Worm (Caenorhabditis elegans): ENCODE measurements around the gene H20J04.4.

- TF ChIP-seq ceh-16 (tag; optimal IDR thresholded peaks at IDR 0.05) (no peak), nhr-129 (tag; optimal IDR thresholded peaks at IDR 0.05) (no peak), fos-1 (tag; optimal IDR thresholded peaks at IDR 0.05) (no peak), aly-2 (tag; optimal IDR thresholded peaks at IDR 0.05) (no peak), mab-5 (tag; optimal IDR thresholded peaks at IDR 0.05) (no peak), ama-1 (optimal IDR thresholded peaks at IDR 0.05) (no peak), unc-62 (GFP tag; optimal IDR thresholded peaks at IDR 0.05) (no peak), nhr-25 (tag; optimal IDR thresholded peaks at IDR 0.05) (no peak), lsy-2 (tag; optimal IDR thresholded peaks at IDR 0.05) (no peak), unc-39 (tag; optimal IDR thresholded peaks at IDR 0.05) (no peak), R02D3.7 (tag; optimal IDR thresholded peaks at IDR 0.05) (no peak), egl-27 (tag; optimal IDR thresholded peaks at IDR 0.05) (no peak)
These were observed 12.7 kb downstream of the H20J04.4 start for ce11 chrII:4341484-4341883.
